Worm (Caenorhabditis elegans) whole organism, L1 larva: ENCODE results near the gene C26B2.7.

Experiments
- lin-14 ChIP-seq: fragments of 200-800 bp; sonication (Bioruptor generic); optimal IDR thresholded peaks from 2 replicates; lab custom pipeline; 2018; ENCODE audit warnings: mild to moderate bottlenecking, missing genetic modification characterization, moderate library complexity, missing compliant biosample characterization
- snpc-4 ChIP-seq: fragments of 150-350 bp; optimal IDR thresholded peaks from 2 replicates; lab custom pipeline; 2014; ENCODE audit warnings: missing biosample characterization, missing genetic modification characterization

C26B2.7 gene

ce11 chrIV:8062359-8062758 is 46.3 kb downstream of the C26B2.7 start, which contains the start of gene sax-7 (continued):
- TF ChIP-seq snpc-4 (tag; lab: Kevin White, UChicago) (no peak), lin-14 (GFP tag; lab: Kevin White, UChicago) (no peak)
- TF ChIP-seq, all 84 proteins: peak for 0
